Fruit fly (Drosophila melanogaster) whole organism, pupa: Measurements from ENCODE around the gene Jon25Bii.

Source experiments
- CG10348 ChIP-seq: fragments of 200-800 bp; sonication (Bioruptor generic); IDR thresholded peaks from 2 replicates; pipeline ENCODE4 v1.3.6; 2022; ENCODE audit warnings: missing biosample characterization, missing genetic modification characterization
- CG12605 ChIP-seq: fragments of 200-800 bp; sonication (Bioruptor generic); IDR thresholded peaks from 2 replicates; pipeline ENCODE4 v1.3.6; 2022; ENCODE audit warnings: missing biosample characterization, missing genetic modification characterization
- CG13204 ChIP-seq: fragments of 200-800 bp; sonication (Bioruptor generic); optimal IDR thresholded peaks from 2 replicates; lab custom pipeline; 2018; ENCODE audit warnings: missing biosample characterization, mild to moderate bottlenecking, missing genetic modification characterization, moderate library complexity
- CG14655 ChIP-seq: fragments of 200-800 bp; sonication (Bioruptor generic); optimal IDR thresholded peaks from 3 replicates; lab custom pipeline; 2017; ENCODE audit warnings: mild to moderate bottlenecking, missing biosample characterization, missing genetic modification reagents, missing genetic modification characterization
- CG15710 ChIP-seq: fragments of 200-800 bp; sonication (Bioruptor generic); optimal IDR thresholded peaks from 2 replicates; lab custom pipeline; 2018; ENCODE audit warnings: missing biosample characterization, mild to moderate bottlenecking, missing genetic modification characterization, moderate library complexity
- CG17806 ChIP-seq: fragments of 200-800 bp; sonication (Bioruptor generic); optimal IDR thresholded peaks from 2 replicates; lab custom pipeline; 2018; ENCODE audit warnings: missing biosample characterization, mild to moderate bottlenecking, missing genetic modification characterization, moderate library complexity
- CG32121 ChIP-seq: fragments of 200-800 bp; sonication (Bioruptor generic); IDR thresholded peaks from 2 replicates; pipeline ENCODE4 v1.3.6; 2022; ENCODE audit warnings: missing biosample characterization, missing genetic modification characterization
- CG34367 ChIP-seq: fragments of 200-800 bp; sonication (Bioruptor generic); optimal IDR thresholded peaks from 2 replicates; lab custom pipeline; 2018; ENCODE audit warnings: missing biosample characterization, mild to moderate bottlenecking, missing genetic modification characterization
- CG4496 ChIP-seq: fragments of 200-800 bp; sonication (Bioruptor generic); IDR thresholded peaks from 3 replicates; pipeline ENCODE4 v1.3.6; 2022; ENCODE audit warnings: missing biosample characterization, missing genetic modification characterization
- CG8159 ChIP-seq: fragments of 200-800 bp; sonication (Bioruptor generic); optimal IDR thresholded peaks from 3 replicates; lab custom pipeline; 2018; ENCODE audit warnings: missing biosample characterization, mild to moderate bottlenecking, missing genetic modification characterization, moderate library complexity
- CG8301 ChIP-seq: fragments of 200-800 bp; sonication (Bioruptor generic); optimal IDR thresholded peaks from 2 replicates; lab custom pipeline; 2018; ENCODE audit warnings: missing biosample characterization, mild to moderate bottlenecking, missing genetic modification characterization
- CG9948 ChIP-seq: fragments of 200-800 bp; sonication (Bioruptor generic); optimal IDR thresholded peaks from 2 replicates; lab custom pipeline; 2018; ENCODE audit warnings: missing biosample characterization, mild to moderate bottlenecking, missing genetic modification characterization, moderate library complexity
- D1 ChIP-seq: fragments of 200-800 bp; sonication (Bioruptor generic); optimal IDR thresholded peaks from 2 replicates; lab custom pipeline; 2018; ENCODE audit warnings: missing biosample characterization, mild to moderate bottlenecking, missing genetic modification characterization, moderate library complexity
- EcR ChIP-seq: fragments of 200-800 bp; sonication (Bioruptor generic); optimal IDR thresholded peaks from 3 replicates; lab custom pipeline; 2019; ENCODE audit warnings: missing biosample characterization, missing genetic modification characterization, mild to moderate bottlenecking, moderate library complexity, missing genetic modification reagents
- Ets98B ChIP-seq: fragments of 200-800 bp; sonication (Bioruptor generic); IDR thresholded peaks from 2 replicates; pipeline ENCODE4 v1.3.6; 2022; ENCODE audit warnings: missing biosample characterization, missing genetic modification characterization
- Pif1A ChIP-seq: fragments of 200-800 bp; sonication (Bioruptor generic); optimal IDR thresholded peaks from 3 replicates; lab custom pipeline; 2016; ENCODE audit warnings: missing biosample characterization, missing genetic modification characterization
- Pif1B ChIP-seq: fragments of 200-800 bp; sonication (Bioruptor generic); optimal IDR thresholded peaks from 3 replicates; lab custom pipeline; 2016; ENCODE audit warnings: missing biosample characterization, missing genetic modification characterization
- Snoo ChIP-seq: fragments of 200-800 bp; sonication (Bioruptor generic); optimal IDR thresholded peaks from 3 replicates; lab custom pipeline; 2017; ENCODE audit warnings: missing biosample characterization, mild to moderate bottlenecking, missing genetic modification characterization, inconsistent platforms
- fd96Ca ChIP-seq: fragments of 200-800 bp; sonication (Bioruptor generic); IDR thresholded peaks from 3 replicates; pipeline ENCODE4 v1.3.6; 2022; ENCODE audit warnings: missing biosample characterization, missing genetic modification characterization
- gl ChIP-seq: fragments of 200-800 bp; sonication (Bioruptor generic); optimal IDR thresholded peaks from 2 replicates; lab custom pipeline; 2018; ENCODE audit warnings: missing biosample characterization, mild to moderate bottlenecking, missing genetic modification characterization
- rn ChIP-seq: fragments of 200-800 bp; sonication (Bioruptor generic); IDR thresholded peaks from 2 replicates; pipeline ENCODE4 v1.3.6; 2022; ENCODE audit warnings: missing biosample characterization, missing genetic modification characterization

Jon25Bii gene

DNA sequence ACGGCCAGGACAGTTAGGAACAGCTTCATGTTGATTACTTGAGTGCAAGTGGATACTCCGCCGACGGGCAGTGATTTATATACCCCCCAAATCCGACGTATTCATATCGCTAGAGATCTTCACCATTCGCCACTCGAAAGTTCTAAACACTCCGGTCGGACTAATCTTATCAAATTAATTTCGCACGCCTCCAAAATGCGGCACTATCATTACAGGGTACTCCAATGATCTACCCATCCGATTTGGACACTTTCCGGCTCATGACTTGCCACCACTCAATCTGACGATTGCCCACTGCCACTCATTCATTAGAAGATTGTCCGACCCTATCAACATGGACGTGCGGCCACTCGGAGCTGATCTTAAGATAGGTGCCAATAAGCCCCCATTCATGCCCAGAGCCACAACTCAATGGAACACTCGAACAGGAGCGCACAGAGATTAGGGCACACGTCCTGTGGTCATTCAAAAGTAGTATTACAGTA, at the start of gene Jon25Bii:
Jon25Bii (minus strand) TSS at position 51 of the 485 bp plus-strand sequence.
- no peak for TF ChIP-seq CG17806 (tag; lab: Kevin White, UChicago)
- no peak for TF ChIP-seq Pif1B
- TF ChIP-seq CG12605 (GFP tag; lab: Robert Waterston, UW), result no peak
- no peak for TF ChIP-seq Snoo (tag; lab: Kevin White, UChicago)
- no peak for TF ChIP-seq D1 (tag; lab: Kevin White, UChicago)
- TF ChIP-seq EcR (GFP tag; lab: Kevin White, UChicago), result no peak
- TF ChIP-seq rn (GFP tag; lab: Robert Waterston, UW), result no peak
- TF ChIP-seq CG13204 (GFP tag; lab: Kevin White, UChicago), result no peak
- TF ChIP-seq CG32121 (GFP tag; lab: Robert Waterston, UW), result no peak
- TF ChIP-seq CG9948, result no peak
- TF ChIP-seq CG4496, result no peak
- no peak for TF ChIP-seq Ets98B (GFP tag; lab: Robert Waterston, UW)
- no peak for TF ChIP-seq gl (tag; lab: Kevin White, UChicago)

DNA sequence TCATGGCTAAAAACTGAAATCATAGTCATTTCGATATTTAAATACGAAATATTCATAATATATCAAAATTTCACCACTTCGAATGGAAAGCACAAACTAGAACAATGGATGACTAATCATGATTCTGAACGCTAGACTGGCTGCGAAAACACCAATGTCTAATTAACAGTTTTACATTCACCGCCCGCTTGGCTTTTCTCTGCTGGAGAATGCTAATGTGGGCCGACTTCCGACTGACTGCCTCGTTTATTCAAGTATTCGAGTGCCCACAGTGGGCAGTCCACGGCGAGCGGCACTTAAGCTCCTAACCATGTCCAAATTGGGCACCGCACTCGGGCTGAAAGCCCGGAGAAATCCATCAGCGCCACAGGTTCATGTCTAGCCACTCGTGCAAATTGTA, 49.1 kb upstream of the Jon25Bii start:
- TF ChIP-seq CG8301, result no peak
- TF ChIP-seq D1 (tag; lab: Kevin White, UChicago), result no peak
- TF ChIP-seq CG12605 (GFP tag; lab: Robert Waterston, UW), result no peak
- TF ChIP-seq Pif1A, result no peak
- no peak for TF ChIP-seq gl (tag; lab: Kevin White, UChicago)
- no peak for TF ChIP-seq Ets98B (GFP tag; lab: Robert Waterston, UW)
- TF ChIP-seq CG15710, result no peak
- TF ChIP-seq CG4496, result no peak
- no peak for TF ChIP-seq CG8159 (tag; lab: Kevin White, UChicago)
- no peak for TF ChIP-seq fd96Ca
- TF ChIP-seq CG34367, result no peak
- no peak for TF ChIP-seq rn (GFP tag; lab: Robert Waterston, UW)
- TF ChIP-seq CG9948, result no peak
- TF ChIP-seq Pif1B, result no peak
- no peak for TF ChIP-seq EcR (GFP tag; lab: Kevin White, UChicago)

DNA sequence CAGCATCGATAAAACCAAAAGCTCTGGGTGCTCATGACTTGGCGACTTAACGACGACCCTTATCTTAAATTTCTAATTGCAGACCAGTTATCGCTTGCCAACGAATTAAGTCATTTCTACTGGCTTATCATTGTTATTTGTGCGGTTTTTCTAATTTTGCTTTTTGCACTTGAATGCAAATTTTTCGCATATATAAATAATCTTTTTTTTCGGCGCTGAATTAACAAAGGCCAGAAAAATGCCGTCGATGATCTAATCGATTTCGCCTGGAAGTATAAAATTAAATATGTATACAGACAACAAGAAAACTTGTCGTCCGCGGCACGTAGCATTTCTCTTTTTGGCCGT, 48.6 kb upstream of the Jon25Bii start:
- TF ChIP-seq fd96Ca, result no peak
- no peak for TF ChIP-seq gl (tag; lab: Kevin White, UChicago)
- no peak for TF ChIP-seq CG4496
- TF ChIP-seq Snoo (tag; lab: Kevin White, UChicago), result no peak
- TF ChIP-seq CG9948, result no peak
- no peak for TF ChIP-seq CG34367
- no peak for TF ChIP-seq rn (GFP tag; lab: Robert Waterston, UW)
- no peak for TF ChIP-seq CG13204 (GFP tag; lab: Kevin White, UChicago)
- no peak for TF ChIP-seq D1 (tag; lab: Kevin White, UChicago)
- TF ChIP-seq CG32121 (GFP tag; lab: Robert Waterston, UW), result no peak

DNA sequence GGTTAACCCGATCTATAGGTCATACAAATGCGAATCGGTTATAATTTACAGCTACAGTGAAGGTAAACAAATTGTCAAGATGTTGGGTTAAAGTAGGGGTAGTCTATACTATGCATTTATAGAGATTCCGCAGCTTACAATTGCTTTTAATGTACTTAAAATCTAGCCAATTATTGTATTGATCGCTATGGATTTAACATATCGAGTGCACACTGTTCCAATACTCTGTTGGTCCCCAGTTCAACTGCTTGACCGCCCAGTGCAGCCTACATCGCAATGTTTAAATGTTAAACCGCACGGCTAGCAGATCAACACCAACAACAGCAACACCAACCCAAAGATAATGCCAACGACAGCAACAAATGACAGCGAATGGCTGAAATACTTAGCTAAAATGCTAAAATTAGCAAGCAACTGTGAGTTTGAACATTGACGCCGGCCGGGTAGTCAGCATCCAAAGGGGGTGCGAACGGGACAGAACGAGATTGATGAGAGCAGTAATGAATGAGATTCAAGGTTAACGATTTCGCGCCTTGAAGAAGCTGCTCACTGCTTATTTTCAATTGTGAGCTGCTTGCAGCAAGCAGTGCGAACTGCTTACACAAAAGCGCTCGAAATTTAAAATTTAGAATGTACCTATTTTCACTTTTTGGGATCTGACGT, 48.1 kb upstream of the Jon25Bii start:
- no peak for TF ChIP-seq CG15710
- TF ChIP-seq CG10348, result peak; percentile 42
- TF ChIP-seq Snoo (tag; lab: Kevin White, UChicago), result no peak
- TF ChIP-seq D1 (tag; lab: Kevin White, UChicago), result no peak
- TF ChIP-seq EcR (GFP tag; lab: Kevin White, UChicago), result no peak
- TF ChIP-seq CG4496, result peak; percentile 70
- peak; percentile 41; the same call in 1 of the 2 replicates for TF ChIP-seq rn (GFP tag; lab: Robert Waterston, UW)
- TF ChIP-seq CG32121 (GFP tag; lab: Robert Waterston, UW), result peak; percentile 33; the same call in 1 of the 2 replicates
- peak; percentile 60; the same call in 2 of the 3 replicates for TF ChIP-seq fd96Ca
- TF ChIP-seq Ets98B (GFP tag; lab: Robert Waterston, UW), result peak; percentile 59

DNA sequence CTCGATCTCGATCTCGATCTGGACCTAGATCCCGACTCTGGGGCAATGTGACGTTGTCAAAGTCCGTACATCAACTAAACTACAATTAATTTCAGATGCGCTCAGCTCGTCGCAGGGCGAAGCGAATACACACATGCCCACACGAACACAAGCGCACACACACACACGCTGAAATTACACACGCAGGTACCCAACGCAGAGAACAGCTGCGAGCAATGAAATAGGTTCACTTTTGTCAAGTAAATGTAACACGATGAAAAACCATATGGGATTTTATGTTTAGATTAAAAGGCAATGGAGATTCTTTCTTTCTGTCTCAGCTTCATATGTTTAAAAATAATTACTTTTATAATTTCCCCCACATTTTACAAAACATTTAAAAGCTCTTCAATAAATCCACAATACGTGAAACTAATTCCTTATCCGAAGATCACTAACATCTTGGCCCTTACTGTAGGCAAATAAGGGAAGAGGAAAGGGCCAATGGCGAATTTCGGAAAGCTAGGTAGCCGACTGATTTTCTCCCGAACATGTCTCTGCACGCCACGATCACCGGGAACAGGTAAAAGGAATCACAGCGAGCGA, 47.4 kb upstream of the Jon25Bii start:
- TF ChIP-seq CG17806 (tag; lab: Kevin White, UChicago) (peak; percentile 83), fd96Ca (peak; percentile 69), CG10348 (no peak), CG14655 (GFP tag; lab: Kevin White, UChicago) (peak; percentile 84), Pif1B (peak; percentile 85), CG34367 (peak; percentile 85), CG12605 (GFP tag; lab: Robert Waterston, UW) (peak; percentile 59; the same call in 1 of the 2 replicates), CG8301 (peak; percentile 70), CG9948 (peak; percentile 87), D1 (tag; lab: Kevin White, UChicago) (peak; percentile 85), CG4496 (peak; percentile 63), CG8159 (tag; lab: Kevin White, UChicago) (peak; percentile 91), Snoo (tag; lab: Kevin White, UChicago) (peak; percentile 73), rn (GFP tag; lab: Robert Waterston, UW) (0 out of 2 replicates have a peak, but pooled peaks have one; percentile 7), CG15710 (peak; percentile 93), CG32121 (GFP tag; lab: Robert Waterston, UW) (peak; percentile 32), Ets98B (GFP tag; lab: Robert Waterston, UW) (peak; percentile 66), CG13204 (GFP tag; lab: Kevin White, UChicago) (peak; percentile 83), EcR (GFP tag; lab: Kevin White, UChicago) (peak; percentile 47), Pif1A (peak; percentile 87), gl (tag; lab: Kevin White, UChicago) (peak; percentile 66)
